Worm (Caenorhabditis elegans) whole organism, L4/young adult: ENCODE measurements around the gene C49C3.8.

Experiments used
- W03F9.2 ChIP-seq: fragments of 150-350 bp; optimal IDR thresholded peaks from 2 replicates; lab custom pipeline; 2014; ENCODE audit warnings: missing biosample characterization, missing genetic modification characterization
- dao-5 ChIP-seq: sonication (generic microtip); optimal IDR thresholded peaks from 2 replicates; lab custom pipeline; 2016; ENCODE audit warnings: missing genotype, missing genetic modification characterization, moderate library complexity, missing compliant biosample characterization
- him-1 ChIP-seq: sonication (generic microtip); optimal IDR thresholded peaks from 2 replicates; lab custom pipeline; 2016; ENCODE audit warnings: missing genotype, missing genetic modification reagents, missing genetic modification characterization, missing compliant biosample characterization

C49C3.8 gene

DNA sequence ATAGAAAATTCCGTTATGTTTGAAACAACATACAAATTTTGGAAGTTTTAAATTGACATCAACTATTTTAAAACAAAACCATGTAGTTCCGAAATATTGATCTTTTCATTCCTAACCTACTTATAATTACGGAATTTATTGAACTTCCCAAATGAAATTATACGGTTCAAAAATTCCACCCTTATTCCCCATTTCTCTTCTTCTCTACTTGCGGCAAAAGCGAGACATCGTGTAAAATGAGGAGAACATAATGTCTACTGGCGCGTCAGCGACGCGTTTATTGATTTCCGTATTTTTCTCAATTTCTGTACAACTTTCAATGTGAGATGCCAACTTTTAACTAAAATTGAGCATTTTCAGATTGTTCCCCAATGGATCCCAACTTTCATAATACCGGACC, 6.2 kb upstream of the C49C3.8 start, which contains the start of gene ceh-88:
TSS of gene ceh-88 (plus strand) at position 355 of the 400 bp plus-strand sequence.
- no peak for TF ChIP-seq dao-5 (tag; lab: Kevin White, UChicago)
- no peak for TF ChIP-seq W03F9.2 (tag; lab: Kevin White, UChicago)
- no peak for TF ChIP-seq him-1 (tag; lab: Kevin White, UChicago)

DNA sequence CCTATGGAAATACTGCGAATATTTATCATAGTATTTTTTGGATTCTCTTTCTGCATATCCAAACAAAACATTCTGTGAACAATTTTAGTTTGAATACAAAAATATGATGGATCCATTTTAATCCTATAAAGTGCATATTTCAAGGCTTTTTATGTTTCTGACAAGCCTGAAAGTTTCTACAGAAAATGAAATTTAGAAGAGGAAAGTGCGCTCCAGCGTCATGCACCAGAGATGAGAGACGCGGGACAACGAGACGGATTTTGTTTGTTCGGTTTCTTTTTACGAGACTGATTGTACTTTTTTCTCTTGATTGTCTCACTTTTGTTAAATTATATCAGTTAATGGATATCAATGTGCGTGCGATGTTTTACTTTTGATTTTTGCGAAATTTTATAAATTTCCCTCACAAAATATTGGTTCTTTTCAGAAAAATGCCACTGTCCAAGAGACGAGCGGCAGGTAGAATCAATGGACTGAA, 3.9 kb upstream of the C49C3.8 start, which contains the start of gene C49C3.6:
TSS of gene C49C3.6 (plus strand) at position 428 of the 478 bp plus-strand sequence.
- TF ChIP-seq W03F9.2 (tag; lab: Kevin White, UChicago), result no peak
- TF ChIP-seq dao-5 (tag; lab: Kevin White, UChicago), result no peak
- no peak for TF ChIP-seq him-1 (tag; lab: Kevin White, UChicago)

DNA sequence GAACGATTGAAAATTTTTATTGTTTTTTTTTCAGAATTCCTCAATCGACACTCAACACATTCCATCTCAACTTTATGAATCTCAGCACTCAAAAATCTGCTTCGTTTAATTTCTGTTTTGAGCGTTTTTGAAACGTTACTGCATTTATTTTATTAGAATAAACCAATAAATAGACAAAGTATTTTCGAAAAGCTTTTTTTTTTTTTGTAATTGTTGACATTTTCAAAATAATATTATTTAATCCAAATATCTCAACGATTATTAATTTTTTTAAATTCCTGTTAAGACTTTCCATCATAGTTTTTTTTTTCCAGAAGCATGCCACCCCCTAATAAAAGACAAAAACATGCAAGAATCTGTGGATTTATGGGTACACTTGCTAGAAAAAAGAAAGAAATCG, 2.7 kb upstream of the C49C3.8 start, which contains the start of gene C49C3.7:
TSS of gene C49C3.7 (plus strand) at position 301 of the 400 bp plus-strand sequence.
- TF ChIP-seq him-1 (tag; lab: Kevin White, UChicago) (no peak), dao-5 (tag; lab: Kevin White, UChicago) (no peak), W03F9.2 (tag; lab: Kevin White, UChicago) (no peak)

DNA sequence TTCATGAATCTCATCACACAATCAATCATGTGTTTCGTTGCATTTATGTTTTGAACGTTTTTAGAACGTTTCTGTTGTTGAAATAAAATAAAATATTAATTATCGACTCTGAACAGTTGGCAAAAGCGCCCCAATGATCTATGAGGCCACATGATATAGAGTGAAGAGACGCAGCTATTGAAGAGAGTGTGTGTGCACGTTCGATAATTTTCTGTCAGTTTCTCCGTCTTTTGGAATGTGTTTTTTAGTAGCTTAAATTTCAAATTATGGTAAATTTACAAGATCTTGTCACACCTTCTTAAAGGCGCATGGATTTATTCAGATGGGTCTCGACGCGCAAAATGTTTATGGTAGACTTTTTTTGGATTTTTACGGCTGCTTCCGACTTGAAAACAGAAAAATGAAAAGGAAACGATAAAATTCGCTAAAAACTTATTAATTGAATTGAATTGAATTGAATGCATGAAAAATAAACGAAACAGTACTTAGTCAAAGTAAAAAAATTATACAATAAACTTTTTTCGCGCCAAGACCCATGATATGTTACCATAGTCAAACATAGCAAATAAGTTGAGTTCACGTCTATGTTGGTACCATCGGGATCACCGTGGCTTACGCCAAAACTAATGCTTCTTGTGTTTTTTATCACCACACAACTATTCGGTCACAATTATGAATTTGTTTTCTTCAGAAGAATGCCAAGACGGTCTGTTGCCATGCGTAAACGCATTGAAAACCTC, 1.3 kb upstream of the C49C3.8 start, which contains the start of gene C49C3.15:
TSS of gene C49C3.15 (plus strand) at position 690 of the 740 bp plus-strand sequence.
- TF ChIP-seq dao-5 (tag; lab: Kevin White, UChicago), result no peak
- no peak for TF ChIP-seq W03F9.2 (tag; lab: Kevin White, UChicago)
- no peak for TF ChIP-seq him-1 (tag; lab: Kevin White, UChicago)

DNA sequence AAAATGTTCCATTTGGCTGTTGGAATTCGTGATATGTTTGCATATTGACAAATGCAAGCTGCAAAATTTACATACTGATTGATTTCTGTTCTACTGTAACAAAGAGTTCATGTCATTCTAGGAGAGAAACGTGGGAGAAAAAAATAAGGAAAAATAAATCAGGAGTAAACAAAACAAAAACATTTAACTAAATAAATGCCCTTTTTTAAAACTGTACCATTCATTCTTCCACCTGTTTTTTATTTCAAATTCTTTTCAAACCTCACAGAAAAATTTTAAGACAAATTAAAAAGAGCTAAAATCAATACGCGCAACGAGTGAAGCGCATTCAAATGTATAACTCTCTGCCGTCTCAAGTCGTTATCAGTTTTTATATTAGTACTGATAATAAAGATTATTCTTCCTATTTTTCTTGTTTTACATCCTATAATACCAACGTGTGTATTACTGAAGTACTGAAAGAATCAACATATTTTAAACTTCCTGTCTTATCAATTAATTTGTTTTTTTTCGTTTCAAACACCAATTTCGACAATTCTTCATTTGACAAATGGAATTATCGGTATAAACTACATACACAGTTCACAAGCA, 4.0 kb downstream of the C49C3.8 start, which contains the start of gene C49C3.10:
TSS of gene C49C3.10 (minus strand) at position 51 of the 591 bp plus-strand sequence.
- TF ChIP-seq dao-5 (tag; lab: Kevin White, UChicago) (no peak), him-1 (tag; lab: Kevin White, UChicago) (no peak), W03F9.2 (tag; lab: Kevin White, UChicago) (no peak)

DNA sequence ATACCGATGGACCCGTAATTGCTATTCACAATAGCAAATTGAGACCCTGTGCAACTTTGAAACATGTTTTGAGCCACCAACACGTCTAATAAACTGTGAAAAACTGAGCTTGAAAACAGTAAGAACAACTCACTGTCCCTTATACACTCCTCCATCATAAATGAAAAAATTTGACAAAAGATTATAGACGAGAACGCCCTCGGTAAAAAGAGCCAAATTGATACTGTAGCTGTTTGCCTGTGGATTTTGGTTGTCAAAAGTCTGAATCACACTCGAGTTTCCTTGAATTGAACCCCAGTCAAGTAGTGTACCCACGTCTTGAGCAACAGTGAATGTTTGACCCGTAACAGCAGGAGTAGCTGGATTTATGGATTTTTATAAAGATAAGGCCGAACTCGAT, 6.0 kb downstream of the C49C3.8 start:
- TF ChIP-seq W03F9.2 (tag; lab: Kevin White, UChicago), result no peak
- TF ChIP-seq dao-5 (tag; lab: Kevin White, UChicago), result no peak
- no peak for TF ChIP-seq him-1 (tag; lab: Kevin White, UChicago)

DNA sequence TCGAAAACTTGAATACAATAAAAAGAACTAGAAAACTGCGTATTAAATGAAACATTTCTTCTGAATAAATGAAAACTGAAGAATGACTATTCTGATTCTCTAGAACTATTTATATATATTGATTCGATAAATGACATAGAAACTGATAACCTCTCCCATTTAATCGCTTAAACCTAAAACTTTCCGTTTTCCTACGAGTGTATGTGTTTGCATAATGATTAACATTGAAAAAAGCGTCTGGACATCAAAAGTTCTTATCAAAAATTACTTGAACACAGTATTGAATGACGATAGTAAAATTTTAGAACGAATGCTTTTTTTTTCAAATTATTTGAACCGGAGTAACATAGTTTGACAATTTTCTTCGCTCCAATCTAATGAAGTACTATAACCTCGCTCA, 7.2 kb downstream of the C49C3.8 start, which contains the start of gene C49C3.9:
TSS of gene C49C3.9 (minus strand) at position 136 of the 400 bp plus-strand sequence.
- TF ChIP-seq dao-5 (tag; lab: Kevin White, UChicago) (no peak), him-1 (tag; lab: Kevin White, UChicago) (no peak), W03F9.2 (tag; lab: Kevin White, UChicago) (no peak)

DNA sequence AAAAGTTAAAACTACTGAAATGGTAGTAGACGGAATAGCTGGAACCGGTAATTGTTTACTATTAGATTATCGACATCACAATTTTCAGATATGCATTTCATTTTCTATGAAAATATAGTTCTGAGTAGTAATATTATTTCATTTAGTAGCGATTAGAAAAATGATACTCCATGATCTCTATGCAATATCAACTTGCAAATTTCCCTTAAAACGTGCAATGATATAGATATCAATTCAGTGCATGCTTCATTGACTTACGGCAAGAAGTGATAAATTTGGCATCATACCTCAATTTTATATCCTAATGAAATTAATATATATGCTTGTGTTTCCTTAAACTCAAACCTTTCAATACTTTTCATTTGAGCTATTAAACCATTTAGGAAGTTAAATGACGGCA, 7.7 kb downstream of the C49C3.8 start, which contains the start of gene C49C3.21:
TSS of gene C49C3.21 (plus strand) at position 301 of the 400 bp plus-strand sequence.
- TF ChIP-seq dao-5 (tag; lab: Kevin White, UChicago), result no peak

DNA sequence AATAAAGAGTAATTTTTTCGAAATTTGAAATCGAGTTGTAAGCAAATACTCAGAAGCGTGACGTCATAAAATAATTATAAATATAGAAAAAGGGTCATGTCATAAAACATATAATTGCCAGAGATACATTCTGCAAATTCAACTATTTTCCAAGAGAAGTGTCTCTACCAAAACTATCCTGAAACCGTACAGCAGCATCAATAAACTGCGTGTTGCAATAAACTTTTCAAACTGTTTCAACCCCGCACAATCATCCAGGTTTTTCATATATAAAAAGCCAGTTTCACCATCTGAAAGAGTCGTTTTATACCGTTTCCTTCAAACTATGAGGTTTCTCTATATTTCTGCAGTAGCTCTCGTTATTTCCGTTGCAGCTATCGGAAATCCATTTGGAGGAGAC, 8.5 kb downstream of the C49C3.8 start, which contains the start of gene C49C3.11:
TSS of gene C49C3.11 (plus strand) at position 301 of the 400 bp plus-strand sequence.
- TF ChIP-seq him-1 (tag; lab: Kevin White, UChicago), result no peak
- no peak for TF ChIP-seq dao-5 (tag; lab: Kevin White, UChicago)
- TF ChIP-seq W03F9.2 (tag; lab: Kevin White, UChicago), result no peak

DNA sequence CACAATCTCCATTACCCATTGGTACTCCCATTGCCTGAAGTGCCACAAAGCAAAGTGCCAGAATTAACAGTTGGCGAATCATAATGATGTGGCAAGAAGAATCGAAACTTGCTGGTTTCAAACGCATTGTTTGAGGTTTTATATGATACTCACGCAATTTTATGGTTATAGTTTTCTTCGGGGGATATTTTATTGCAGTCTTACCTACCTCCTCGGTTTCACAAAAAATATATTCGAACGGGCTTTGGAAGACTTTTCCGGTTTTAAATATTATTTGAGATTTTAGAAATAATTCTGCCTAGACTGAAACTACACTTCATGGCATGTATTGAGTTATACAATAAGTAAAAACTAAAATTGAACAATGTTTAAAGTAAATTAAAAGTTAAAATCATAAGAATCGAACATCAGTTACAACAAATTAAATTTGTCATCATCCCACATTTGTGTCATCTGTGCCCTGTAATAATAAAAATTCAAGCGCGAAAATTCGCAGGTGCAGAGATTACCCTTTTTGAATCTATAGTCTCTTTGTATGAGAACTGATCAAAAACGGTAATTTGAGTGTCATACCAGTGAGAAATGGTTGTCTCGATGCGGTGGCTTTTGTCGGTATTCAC, 11.7 kb downstream of the C49C3.8 start, which contains the start of the genes clec-197 and clec-198:
TSS of gene clec-197 (minus strand) at position 101 of the 620 bp plus-strand sequence.
TSS of gene clec-198 (plus strand) at position 570 of the 620 bp plus-strand sequence.
- TF ChIP-seq him-1 (tag; lab: Kevin White, UChicago) (no peak), dao-5 (tag; lab: Kevin White, UChicago) (no peak), W03F9.2 (tag; lab: Kevin White, UChicago) (no peak)

DNA sequence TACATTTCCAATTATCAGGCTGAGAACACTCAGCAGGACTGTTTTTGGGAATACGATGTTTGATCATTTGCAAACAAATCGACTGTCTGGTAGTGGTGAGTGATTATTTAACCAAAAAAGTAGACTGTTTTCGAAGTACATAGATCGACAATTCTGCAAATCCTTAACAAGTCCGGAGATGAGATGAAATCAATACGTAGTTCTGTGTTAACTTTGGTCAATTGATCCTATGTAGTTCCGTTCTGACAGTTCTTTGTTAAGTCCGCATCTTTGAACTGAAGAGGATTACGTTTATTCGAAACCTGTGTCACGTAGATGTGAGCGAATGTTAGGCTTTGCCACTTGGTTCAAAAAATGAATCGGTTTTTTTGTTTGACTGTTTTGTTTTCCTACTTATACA, 16.6 kb downstream of the C49C3.8 start, which contains the start of gene clec-199:
TSS of gene clec-199 (plus strand) at position 301 of the 400 bp plus-strand sequence.
- no peak for TF ChIP-seq dao-5 (tag; lab: Kevin White, UChicago)
- no peak for TF ChIP-seq W03F9.2 (tag; lab: Kevin White, UChicago)
- TF ChIP-seq him-1 (tag; lab: Kevin White, UChicago), result no peak

DNA sequence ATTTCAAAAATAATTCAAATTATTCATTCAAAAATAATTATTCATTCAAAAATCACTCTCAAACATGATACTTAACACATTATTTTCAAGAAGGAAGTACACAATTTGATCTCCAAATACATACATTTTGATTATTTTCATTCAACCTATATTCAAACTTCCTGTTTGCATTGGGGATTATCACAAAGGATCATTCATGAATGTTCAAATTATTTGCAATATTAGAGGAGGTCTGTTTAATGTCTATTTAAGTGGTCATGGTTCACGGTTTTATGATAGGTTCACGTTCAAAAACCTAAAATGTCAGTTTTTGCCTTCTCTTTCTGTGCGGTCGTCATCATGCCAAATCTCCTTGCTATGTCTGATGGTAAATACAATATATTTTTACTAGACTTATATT, 26.1 kb downstream of the C49C3.8 start, which contains the start of gene clec-202:
TSS of gene clec-202 (plus strand) at position 301 of the 400 bp plus-strand sequence.
- TF ChIP-seq W03F9.2 (tag; lab: Kevin White, UChicago) (no peak), dao-5 (tag; lab: Kevin White, UChicago) (no peak), him-1 (tag; lab: Kevin White, UChicago) (no peak)
